Worm (Caenorhabditis elegans) whole organism, L1 larva: ENCODE results near the gene Y81B9A.2.

ENCODE experiments used
- alr-1 ChIP-seq: fragments of 200-800 bp; sonication (Bioruptor generic); optimal IDR thresholded peaks from 2 replicates; lab custom pipeline; 2018; ENCODE audit warnings: borderline replicate concordance, mild to moderate bottlenecking, missing genetic modification characterization, missing compliant biosample characterization
- ama-1 ChIP-seq: fragments of 150-350 bp; optimal IDR thresholded peaks from 2 replicates; lab custom pipeline; 2014
- fkh-8 ChIP-seq: sonication (generic microtip); optimal IDR thresholded peaks from 2 replicates; lab custom pipeline; 2016; ENCODE audit warnings: mild to moderate bottlenecking, missing genetic modification characterization, missing compliant biosample characterization
- hlh-17 ChIP-seq: fragments of 200-800 bp; sonication (Bioruptor generic); optimal IDR thresholded peaks from 2 replicates; lab custom pipeline; 2018; ENCODE audit warnings: missing genetic modification characterization, mild to moderate bottlenecking, missing compliant biosample characterization, moderate library complexity, borderline replicate concordance
- jun-1 ChIP-seq: fragments of 150-350 bp; optimal IDR thresholded peaks from 2 replicates; lab custom pipeline; 2014; ENCODE audit warnings: missing biosample characterization, missing genetic modification reagents, missing genetic modification characterization
- nhr-11 ChIP-seq: fragments of 150-350 bp; optimal IDR thresholded peaks from 2 replicates; lab custom pipeline; 2014; ENCODE audit warnings: missing biosample characterization, missing genetic modification characterization

- no peak for TF ChIP-seq ama-1
- no peak for TF ChIP-seq jun-1 (tag; lab: Kevin White, UChicago)
- no peak for TF ChIP-seq nhr-11 (tag; lab: Kevin White, UChicago)
- TF ChIP-seq fkh-8, result no peak
- no peak for TF ChIP-seq hlh-17 (GFP tag; lab: Kevin White, UChicago)
- TF ChIP-seq alr-1 (tag; lab: Kevin White, UChicago), result no peak
These were observed 11.7 kb upstream of the Y81B9A.2 start, which contains the start of gene B0563.18 for ce11 chrX:9172278-9172677.
